Fruit fly (Drosophila melanogaster) whole organism, embryonic: ENCODE data around the gene CG12279.

Experiments
- Ada2b ChIP-seq: fragments of 200-800 bp; sonication (Bioruptor generic); IDR thresholded peaks from 2 replicates; pipeline ENCODE4 v1.3.6; 2022; ENCODE audit warnings: missing biosample characterization, missing genetic modification characterization
- Aef1 ChIP-seq: fragments of 200-800 bp; sonication (Bioruptor generic); IDR thresholded peaks from 3 replicates; pipeline ENCODE4 v1.3.6; 2022; ENCODE audit warnings: missing biosample characterization, missing genetic modification characterization
- B-H1 ChIP-seq: fragments of 200-800 bp; sonication (Bioruptor generic); IDR thresholded peaks from 3 replicates; pipeline ENCODE4 v1.3.6; 2022; ENCODE audit warnings: missing biosample characterization, missing genetic modification characterization
- CG11696 ChIP-seq: fragments of 200-800 bp; sonication (Bioruptor generic); IDR thresholded peaks from 2 replicates; pipeline ENCODE4 v1.3.6; 2022; ENCODE audit warnings: missing biosample characterization, missing genetic modification characterization
- CG12236 ChIP-seq: fragments of 200-800 bp; sonication (Bioruptor generic); optimal IDR thresholded peaks from 2 replicates; lab custom pipeline; 2016; ENCODE audit warnings: missing biosample characterization, missing genetic modification characterization
- CG12744 ChIP-seq: fragments of 200-800 bp; sonication (Bioruptor generic); optimal IDR thresholded peaks from 2 replicates; lab custom pipeline; 2016; ENCODE audit warnings: missing biosample characterization, missing genetic modification characterization
- CG15269 ChIP-seq: fragments of 200-800 bp; sonication (Bioruptor generic); optimal IDR thresholded peaks from 2 replicates; lab custom pipeline; 2018; ENCODE audit warnings: missing biosample characterization, mild to moderate bottlenecking, missing genetic modification characterization, moderate library complexity
- CG17568 ChIP-seq: fragments of 200-800 bp; sonication (Bioruptor generic); optimal IDR thresholded peaks from 2 replicates; lab custom pipeline; 2018; ENCODE audit warnings: missing biosample characterization, mild to moderate bottlenecking, missing genetic modification characterization, moderate library complexity
- CG2120 ChIP-seq: fragments of 200-800 bp; sonication (Bioruptor generic); optimal IDR thresholded peaks from 3 replicates; lab custom pipeline; 2016; ENCODE audit warnings: missing biosample characterization, missing genetic modification characterization
- CG33213 ChIP-seq: fragments of 200-800 bp; sonication (Bioruptor generic); optimal IDR thresholded peaks from 3 replicates; lab custom pipeline; 2016; ENCODE audit warnings: missing biosample characterization, missing genetic modification characterization
- CG3995 ChIP-seq: fragments of 200-800 bp; sonication (Bioruptor generic); optimal IDR thresholded peaks from 3 replicates; lab custom pipeline; 2016; ENCODE audit warnings: missing biosample characterization, missing genetic modification characterization
- CG6654 ChIP-seq: fragments of 200-800 bp; sonication (Bioruptor generic); optimal IDR thresholded peaks from 2 replicates; lab custom pipeline; 2017; ENCODE audit warnings: missing biosample characterization, mild to moderate bottlenecking, missing genetic modification characterization
- CG6683 ChIP-seq: fragments of 200-800 bp; sonication (Bioruptor generic); optimal IDR thresholded peaks from 2 replicates; lab custom pipeline; 2017; ENCODE audit warnings: missing biosample characterization, mild to moderate bottlenecking, missing genetic modification characterization, missing genetic modification reagents
- CG6791 ChIP-seq: fragments of 200-800 bp; sonication (Bioruptor generic); IDR thresholded peaks from 3 replicates; pipeline ENCODE4 v1.3.6; 2022; ENCODE audit warnings: missing biosample characterization, missing genetic modification characterization; ENCODE audit not compliant: partially characterized antibody
- CG7987 ChIP-seq: fragments of 200-800 bp; sonication (Bioruptor generic); optimal IDR thresholded peaks from 2 replicates; lab custom pipeline; 2018; ENCODE audit warnings: missing biosample characterization, mild to moderate bottlenecking, missing genetic modification characterization, moderate library complexity
- CG8359 ChIP-seq: fragments of 200-800 bp; sonication (Bioruptor generic); optimal IDR thresholded peaks from 2 replicates; lab custom pipeline; 2017; ENCODE audit warnings: missing biosample characterization, mild to moderate bottlenecking, missing genetic modification characterization, borderline replicate concordance
- CTCF ChIP-seq: fragments of 200-800 bp; sonication (Bioruptor generic); optimal IDR thresholded peaks from 2 replicates; lab custom pipeline; 2017; ENCODE audit warnings: missing biosample characterization, mild to moderate bottlenecking, missing genetic modification characterization, moderate library complexity
- Camta ChIP-seq: fragments of 200-800 bp; sonication (Bioruptor generic); optimal IDR thresholded peaks from 2 replicates; lab custom pipeline; 2016; ENCODE audit warnings: missing biosample characterization, missing genetic modification characterization
- Chrac-16 ChIP-seq: fragments of 200-800 bp; sonication (Bioruptor generic); optimal IDR thresholded peaks from 3 replicates; lab custom pipeline; 2016; ENCODE audit warnings: missing biosample characterization, missing genetic modification characterization
- Dek ChIP-seq: fragments of 200-800 bp; sonication (Bioruptor generic); optimal IDR thresholded peaks from 3 replicates; lab custom pipeline; 2019; ENCODE audit warnings: missing biosample characterization, mild to moderate bottlenecking, missing genetic modification characterization, moderate library complexity
- Dip3 ChIP-seq: fragments of 200-800 bp; sonication (Bioruptor generic); optimal IDR thresholded peaks from 3 replicates; lab custom pipeline; 2016; ENCODE audit warnings: missing biosample characterization, missing genetic modification characterization
- E2f1 ChIP-seq: fragments of 200-800 bp; sonication (Bioruptor generic); IDR thresholded peaks from 2 replicates; pipeline ENCODE4 v1.3.6; 2022; ENCODE audit warnings: missing biosample characterization, missing genetic modification characterization
- Ets97D ChIP-seq: fragments of 200-800 bp; sonication (Bioruptor generic); optimal IDR thresholded peaks from 3 replicates; lab custom pipeline; 2016; ENCODE audit warnings: missing biosample characterization, missing genetic modification characterization
- HLH54F ChIP-seq: fragments of 200-800 bp; sonication (Bioruptor generic); optimal IDR thresholded peaks from 3 replicates; lab custom pipeline; 2016; ENCODE audit warnings: missing biosample characterization, missing genetic modification characterization
- HmgD ChIP-seq: fragments of 200-800 bp; sonication (Bioruptor generic); optimal IDR thresholded peaks from 3 replicates; lab custom pipeline; 2016; ENCODE audit warnings: missing biosample characterization, missing genetic modification characterization
- Hr39 ChIP-seq: fragments of >200 bp; optimal IDR thresholded peaks from 2 replicates; lab custom pipeline; 2017
- MBD-R2 ChIP-seq: fragments of 200-800 bp; sonication (Bioruptor generic); IDR thresholded peaks from 2 replicates; pipeline ENCODE4 v1.3.6; 2022; ENCODE audit warnings: missing biosample characterization, missing genetic modification characterization
- Med ChIP-seq: fragments of 200-800 bp; sonication (Bioruptor generic); peaks from one replicate; lab custom pipeline; 2016; ENCODE audit warnings: missing biosample characterization, missing genetic modification characterization, mild to moderate bottlenecking, inconsistent platforms, moderate library complexity
- Mrtf ChIP-seq: fragments of 200-800 bp; sonication (Bioruptor generic); IDR thresholded peaks from 3 replicates; pipeline ENCODE4 v1.3.6; 2022; ENCODE audit warnings: missing biosample characterization, missing genetic modification characterization
- Neu2 ChIP-seq: fragments of 200-800 bp; sonication (Bioruptor generic); optimal IDR thresholded peaks from 3 replicates; lab custom pipeline; 2016; ENCODE audit warnings: missing biosample characterization, missing genetic modification characterization, borderline replicate concordance
- Opbp ChIP-seq: fragments of 200-800 bp; sonication (Bioruptor generic); IDR thresholded peaks from 3 replicates; pipeline ENCODE4 v1.3.6; 2022; ENCODE audit warnings: missing biosample characterization, missing genetic modification characterization; ENCODE audit not compliant: partially characterized antibody
- Pdp1 ChIP-seq, 2 experiments: fragments of 200-800 bp; sonication (Bioruptor generic); optimal IDR thresholded peaks; 3 replicates each; lab custom pipeline; 2016; ENCODE audit warnings: missing biosample characterization in 2 of 2, missing genetic modification characterization in 2 of 2, mild to moderate bottlenecking in 1 of 2, moderate library complexity in 1 of 2
- ase ChIP-seq: fragments of 200-800 bp; sonication (Bioruptor generic); IDR thresholded peaks from 3 replicates; pipeline ENCODE4 v1.3.6; 2022; ENCODE audit warnings: missing biosample characterization, missing genetic modification characterization
- btn ChIP-seq: fragments of 200-800 bp; sonication (Bioruptor generic); optimal IDR thresholded peaks from 2 replicates; lab custom pipeline; 2016; ENCODE audit warnings: missing biosample characterization, missing genetic modification characterization
- chinmo ChIP-seq: fragments of 200-800 bp; sonication (Bioruptor generic); IDR thresholded peaks from 4 replicates; pipeline ENCODE4 v1.3.6; 2022; ENCODE audit warnings: missing biosample characterization, missing genetic modification characterization; ENCODE audit not compliant: partially characterized antibody
- crp ChIP-seq, 2 experiments: fragments of 200-800 bp; sonication (Bioruptor generic); optimal IDR thresholded peaks; 2 replicates in 1 of 2; 3 replicates in 1 of 2; lab custom pipeline; 2017; ENCODE audit warnings: missing biosample characterization in 2 of 2, missing genetic modification characterization in 2 of 2, mild to moderate bottlenecking in 1 of 2, moderate library complexity in 1 of 2
- cwo ChIP-seq: fragments of 200-800 bp; sonication (Bioruptor generic); optimal IDR thresholded peaks from 3 replicates; lab custom pipeline; 2017; ENCODE audit warnings: missing biosample characterization, missing genetic modification characterization, mild to moderate bottlenecking, moderate library complexity, missing genetic modification reagents
- dysf ChIP-seq: fragments of 200-800 bp; sonication (Bioruptor generic); IDR thresholded peaks from 3 replicates; pipeline ENCODE4 v1.3.6; 2022; ENCODE audit warnings: missing biosample characterization, missing genetic modification characterization
- fd3F ChIP-seq: fragments of 200-800 bp; sonication (Bioruptor generic); optimal IDR thresholded peaks from 2 replicates; lab custom pipeline; 2018; ENCODE audit warnings: missing biosample characterization, mild to moderate bottlenecking, missing genetic modification characterization, moderate library complexity
- ham ChIP-seq: fragments of 200-800 bp; sonication (Bioruptor generic); IDR thresholded peaks from 2 replicates; pipeline ENCODE4 v1.3.6; 2022; ENCODE audit warnings: missing biosample characterization, missing genetic modification characterization
- luna ChIP-seq: fragments of 200-800 bp; sonication (Bioruptor generic); optimal IDR thresholded peaks from 2 replicates; lab custom pipeline; 2016; ENCODE audit warnings: missing biosample characterization, missing genetic modification characterization
- mirr ChIP-seq: fragments of 200-800 bp; sonication (Bioruptor generic); optimal IDR thresholded peaks from 3 replicates; lab custom pipeline; 2018; ENCODE audit warnings: missing biosample characterization, mild to moderate bottlenecking, missing genetic modification characterization
- pb ChIP-seq: fragments of 200-800 bp; sonication (Bioruptor generic); optimal IDR thresholded peaks from 3 replicates; lab custom pipeline; 2016; ENCODE audit warnings: missing biosample characterization, missing genetic modification characterization
- phol ChIP-seq: fragments of 200-800 bp; sonication (Bioruptor generic); optimal IDR thresholded peaks from 3 replicates; lab custom pipeline; 2018; ENCODE audit warnings: missing biosample characterization, mild to moderate bottlenecking, missing genetic modification characterization, moderate library complexity
- stc ChIP-seq: fragments of 200-800 bp; sonication (Bioruptor generic); IDR thresholded peaks from 2 replicates; pipeline ENCODE4 v1.3.6; 2022; ENCODE audit warnings: missing biosample characterization, missing genetic modification characterization
- sug ChIP-seq: fragments of 200-800 bp; optimal IDR thresholded peaks from 2 replicates; lab custom pipeline; 2019; ENCODE audit warnings: missing biosample characterization, mild to moderate bottlenecking, missing genetic modification characterization, moderate library complexity
- tna ChIP-seq: fragments of 200-800 bp; sonication (Bioruptor generic); IDR thresholded peaks from 2 replicates; pipeline ENCODE4 v1.3.6; 2022; ENCODE audit warnings: missing biosample characterization, missing genetic modification characterization; ENCODE audit not compliant: partially characterized antibody
- twi ChIP-seq: fragments of 200-800 bp; optimal IDR thresholded peaks from 2 replicates; lab custom pipeline; 2019; ENCODE audit warnings: missing biosample characterization, mild to moderate bottlenecking, missing genetic modification characterization, moderate library complexity
- usp ChIP-seq: fragments of >200 bp; optimal IDR thresholded peaks from 2 replicates; lab custom pipeline; 2017; ENCODE audit warnings: missing biosample characterization, missing genetic modification characterization
- vnd ChIP-seq: fragments of 200-800 bp; sonication (Bioruptor generic); IDR thresholded peaks from 3 replicates; pipeline ENCODE4 v1.3.6; 2022; ENCODE audit warnings: missing biosample characterization, missing genetic modification characterization; ENCODE audit not compliant: partially characterized antibody
- zfh1 ChIP-seq: fragments of 200-800 bp; sonication (Bioruptor generic); IDR thresholded peaks from 3 replicates; pipeline ENCODE4 v1.3.6; 2022; ENCODE audit warnings: missing biosample characterization, missing genetic modification characterization

CG12279 gene

DNA sequence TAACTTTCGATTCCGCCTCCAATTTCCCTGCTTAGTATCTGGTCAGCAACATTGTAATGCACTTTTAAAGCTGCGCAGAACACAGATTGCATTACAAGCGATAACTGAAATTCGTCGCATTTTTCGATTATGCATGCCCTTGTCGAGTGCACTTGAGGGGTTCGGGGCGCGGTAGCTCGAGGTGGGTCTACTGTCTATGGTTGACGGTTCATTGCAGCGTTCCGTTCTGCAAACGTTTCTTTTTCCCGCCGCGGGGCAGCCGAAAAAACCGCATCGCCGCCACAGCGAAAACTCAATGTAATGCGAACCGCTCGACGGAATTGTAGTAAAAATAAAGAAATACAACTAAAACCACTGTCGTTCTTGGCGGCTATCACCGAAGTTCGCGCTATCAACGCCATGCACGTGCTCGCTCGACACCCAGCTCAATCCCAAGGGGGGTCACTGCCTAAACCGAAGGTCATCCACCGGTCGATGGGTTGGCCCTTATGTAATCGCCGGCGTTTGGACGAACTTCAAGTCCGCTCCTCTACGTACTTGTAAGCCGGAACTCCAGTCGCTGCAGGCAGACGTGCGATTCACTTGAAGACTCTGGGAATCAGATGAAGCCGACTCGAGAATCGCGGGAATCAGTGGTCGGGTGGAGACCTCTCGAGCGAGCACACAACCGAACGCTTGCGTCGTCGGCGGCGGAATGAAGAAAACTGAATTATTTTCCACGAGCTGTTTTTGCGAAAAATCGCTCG is 16.0 kb upstream of the CG12279 start, which contains the start of gene kar:
kar (minus strand) TSS at position 696 of the 746 bp plus-strand sequence.
- TF ChIP-seq usp (GFP tag; lab: Kevin White, UChicago), result no peak
- no peak for TF ChIP-seq Ada2b (GFP tag; lab: Robert Waterston, UW)
- no peak for TF ChIP-seq btn (GFP tag; lab: Kevin White, UChicago)
- no peak for TF ChIP-seq twi
- TF ChIP-seq CG17568 (GFP tag; lab: Kevin White, UChicago), result no peak
- no peak for TF ChIP-seq B-H1 (GFP tag; lab: Robert Waterston, UW)
- TF ChIP-seq Mrtf, result no peak
- no peak for TF ChIP-seq Ets97D (GFP tag; lab: Kevin White, UChicago)
- no peak for TF ChIP-seq CTCF
- TF ChIP-seq zfh1, result no peak
- TF ChIP-seq crp (GFP tag; optimal IDR thresholded peaks at IDR 0.05; lab: Kevin White, UChicago), result no peak
- TF ChIP-seq chinmo (GFP tag; lab: Robert Waterston, UW), result 0 out of 4 replicates have a peak, but pooled peaks have one; percentile 31
- no peak for TF ChIP-seq stc (GFP tag; lab: Robert Waterston, UW)
- no peak for TF ChIP-seq phol (tag; lab: Kevin White, UChicago)
- TF ChIP-seq CG15269 (tag; lab: Kevin White, UChicago), result no peak
- no peak for TF ChIP-seq CG33213
- TF ChIP-seq CG12744 (GFP tag; lab: Kevin White, UChicago), result no peak
- TF ChIP-seq cwo (GFP tag; lab: Kevin White, UChicago), result peak; percentile 53
- TF ChIP-seq sug, result peak; percentile 14
- peak; percentile 28 for TF ChIP-seq Med
- no peak for TF ChIP-seq ham
- no peak for TF ChIP-seq Aef1
- no peak for TF ChIP-seq CG12236 (GFP tag; lab: Kevin White, UChicago)
- TF ChIP-seq luna (GFP tag; lab: Kevin White, UChicago), result no peak
- peak in 1 of 2 experiments; percentile 70 for TF ChIP-seq Pdp1 (GFP tag; optimal IDR thresholded peaks at IDR 0.05; lab: Kevin White, UChicago)
- TF ChIP-seq Hr39, result no peak
- TF ChIP-seq Chrac-16, result no peak
- no peak for TF ChIP-seq Neu2

DNA sequence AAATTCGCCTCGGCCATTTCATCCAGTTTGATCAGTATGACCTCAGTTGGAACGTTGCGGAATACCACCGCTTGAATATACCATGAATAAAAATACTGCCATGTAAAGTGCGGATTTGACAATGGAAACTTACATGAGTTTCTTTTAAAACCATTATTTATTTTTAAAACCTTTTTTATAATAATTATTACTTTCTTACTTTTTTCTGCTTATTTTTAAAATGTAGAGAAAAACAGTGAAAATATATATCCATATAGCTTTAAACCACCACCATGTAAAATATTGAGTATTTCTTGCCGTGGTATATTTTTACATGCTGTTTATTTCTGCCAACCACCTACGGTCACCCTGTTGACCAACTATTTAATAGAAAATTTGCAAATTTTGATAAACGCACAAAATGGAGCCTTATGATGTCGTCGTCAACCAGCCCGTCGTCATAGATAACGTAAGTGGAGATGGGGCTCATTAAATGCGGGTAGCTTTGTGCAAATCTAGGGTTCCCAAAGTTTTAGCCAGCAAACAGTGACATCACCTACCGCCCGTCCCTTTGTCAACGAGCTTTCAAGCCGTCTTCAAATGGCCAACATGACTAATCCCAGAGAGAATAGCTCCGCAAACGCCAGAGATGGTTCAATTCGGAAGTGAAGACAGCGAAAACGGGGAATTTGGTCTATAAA is 13.3 kb upstream of the CG12279 start, which contains the start of gene Arp1:
Arp1 (plus strand) TSS at position 322 of the 680 bp plus-strand sequence.
- no peak for TF ChIP-seq HLH54F
- no peak for TF ChIP-seq Dip3 (GFP tag; lab: Kevin White, UChicago)
- no peak for TF ChIP-seq CG6791
- no peak for TF ChIP-seq E2f1 (GFP tag; lab: Robert Waterston, UW)
- TF ChIP-seq Dek (tag; lab: Kevin White, UChicago), result peak; percentile 33
- no peak for TF ChIP-seq vnd (GFP tag; lab: Robert Waterston, UW)
- TF ChIP-seq CG3995, result peak; percentile 15
- TF ChIP-seq CG7987 (GFP tag; lab: Kevin White, UChicago), result no peak
- no peak for TF ChIP-seq mirr
- no peak for TF ChIP-seq pb
- TF ChIP-seq CG2120 (GFP tag; lab: Kevin White, UChicago), result no peak
- no peak for TF ChIP-seq HmgD
- TF ChIP-seq CG8359, result no peak
- TF ChIP-seq CG6654 (GFP tag; lab: Kevin White, UChicago), result no peak
- TF ChIP-seq tna, result no peak
- no peak for TF ChIP-seq Opbp (GFP tag; lab: Robert Waterston, UW)
- no peak for TF ChIP-seq fd3F (GFP tag; lab: Kevin White, UChicago)
- TF ChIP-seq sug, result peak; percentile 42
- TF ChIP-seq CG6683 (GFP tag; lab: Kevin White, UChicago), result no peak
- TF ChIP-seq CG11696 (GFP tag; lab: Robert Waterston, UW), result no peak
- peak; percentile 40; the same call in 1 of the 2 replicates for TF ChIP-seq MBD-R2 (GFP tag; lab: Robert Waterston, UW)
- TF ChIP-seq ase, result no peak
- no peak for TF ChIP-seq dysf (GFP tag; lab: Robert Waterston, UW)
- no peak for TF ChIP-seq Camta
